Fruit fly (Drosophila melanogaster) Kc167 (cell line): ENCODE results near the gene Art6.

Experiments used
- Myc ChIP-seq: fragments of >200 bp; optimal IDR thresholded peaks from 2 replicates; lab custom pipeline; 2017; ENCODE audit warnings: missing external identifiers
- Sin3A ChIP-seq: fragments of >200 bp; optimal IDR thresholded peaks from 2 replicates; lab custom pipeline; 2018; ENCODE audit warnings: missing external identifiers
- h ChIP-seq: fragments of >200 bp; optimal IDR thresholded peaks from 3 replicates; lab custom pipeline; 2018; ENCODE audit warnings: missing external identifiers
- insv ChIP-seq: fragments of >200 bp; optimal IDR thresholded peaks from 3 replicates; lab custom pipeline; 2018; ENCODE audit warnings: missing external identifiers
- psq ChIP-seq: fragments of >200 bp; optimal IDR thresholded peaks from 2 replicates; lab custom pipeline; 2017; ENCODE audit warnings: missing external identifiers
- ttk ChIP-seq: sonication (Bioruptor generic); optimal IDR thresholded peaks from 2 replicates; lab custom pipeline; 2017; ENCODE audit warnings: missing external identifiers

Art6 gene

DNA sequence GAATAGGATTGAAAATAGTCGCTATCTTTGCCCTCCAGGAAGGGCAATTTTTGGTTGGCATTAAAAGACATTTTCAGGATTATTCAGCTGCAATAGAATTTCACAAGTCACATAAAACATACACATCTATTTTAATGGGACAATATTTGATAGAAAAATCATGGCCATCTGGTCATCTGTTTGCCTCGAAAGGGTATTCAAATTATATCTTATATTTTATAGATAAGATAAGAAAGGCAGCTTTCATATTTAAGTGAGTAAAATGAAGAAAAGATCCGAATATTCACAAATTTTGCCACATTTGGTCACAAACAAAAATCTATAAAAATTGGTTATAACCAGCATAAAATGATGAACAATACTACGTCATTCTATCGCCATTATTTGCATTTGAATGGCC is at the start of gene Art6:
Gene Art6, minus strand, starts transcription at position 101 of the 400 bp plus-strand sequence.
- TF ChIP-seq Myc (lab: Kevin White, UChicago), result no peak
- no peak for TF ChIP-seq h (lab: Kevin White, UChicago)
- TF ChIP-seq Sin3A, result no peak
- no peak for TF ChIP-seq insv (lab: Kevin White, UChicago)
- no peak for TF ChIP-seq psq (lab: Kevin White, UChicago)
- no peak for TF ChIP-seq ttk

dm6 chr3R:13992126-13992535 is 46.5 kb upstream of the Art6 start:
- no peak for TF ChIP-seq Myc (lab: Kevin White, UChicago)

DNA sequence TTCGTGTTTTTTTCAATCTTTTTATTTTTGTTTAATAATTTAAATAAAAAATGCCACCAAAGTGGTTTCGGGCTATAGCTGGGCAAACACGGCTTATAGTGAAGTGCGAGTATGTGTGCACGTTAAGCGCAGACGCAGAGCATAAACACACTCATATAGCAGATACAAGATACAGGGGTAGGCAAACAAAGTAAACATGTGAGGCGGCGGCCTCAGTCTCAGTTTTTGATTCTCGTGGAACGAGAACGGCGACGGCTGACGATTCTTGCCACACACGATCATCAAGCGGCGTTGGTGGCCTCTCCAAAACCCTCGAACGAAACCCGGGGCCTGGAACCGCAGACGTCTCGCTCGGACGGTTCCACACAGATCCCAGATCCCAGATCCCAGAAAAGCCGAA is 44.5 kb upstream of the Art6 start:
- TF ChIP-seq psq (lab: Kevin White, UChicago) (no peak), h (lab: Kevin White, UChicago) (no peak), Sin3A (no peak), ttk (no peak), Myc (lab: Kevin White, UChicago) (no peak), insv (lab: Kevin White, UChicago) (no peak)

dm6 chr3R:13989453-13989852 is 43.8 kb upstream of the Art6 start:
- TF ChIP-seq insv (lab: Kevin White, UChicago) (no peak), Myc (lab: Kevin White, UChicago) (no peak), psq (lab: Kevin White, UChicago) (no peak), ttk (no peak), h (lab: Kevin White, UChicago) (no peak), Sin3A (no peak)

- TF ChIP-seq psq (lab: Kevin White, UChicago), result no peak
- TF ChIP-seq ttk, result no peak
- no peak for TF ChIP-seq h (lab: Kevin White, UChicago)
- TF ChIP-seq insv (lab: Kevin White, UChicago), result no peak
Observed at dm6 chr3R:13988923-13989436, 43.4 kb upstream of the Art6 start.

DNA sequence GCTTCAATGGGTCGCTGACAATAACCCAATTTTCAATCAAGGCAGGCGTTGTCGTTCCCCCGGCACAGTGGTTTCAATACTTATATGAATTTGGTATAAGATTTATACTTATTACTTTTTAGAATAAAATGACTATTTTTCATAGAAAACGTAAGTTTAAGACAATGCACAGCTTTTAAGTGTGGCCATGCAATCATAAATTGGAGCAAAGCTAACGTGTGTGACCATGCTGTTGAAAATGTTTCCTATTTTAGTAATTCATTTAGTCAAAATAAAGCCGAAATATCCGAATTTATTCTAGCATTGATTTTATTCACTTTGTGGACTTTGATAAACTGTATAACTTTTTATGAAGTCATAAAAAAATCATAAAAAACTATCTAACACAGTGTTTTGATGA is 41.0 kb upstream of the Art6 start:
- TF ChIP-seq psq (lab: Kevin White, UChicago) (no peak), ttk (no peak), insv (lab: Kevin White, UChicago) (no peak), Sin3A (no peak), h (lab: Kevin White, UChicago) (no peak), Myc (lab: Kevin White, UChicago) (no peak)

DNA sequence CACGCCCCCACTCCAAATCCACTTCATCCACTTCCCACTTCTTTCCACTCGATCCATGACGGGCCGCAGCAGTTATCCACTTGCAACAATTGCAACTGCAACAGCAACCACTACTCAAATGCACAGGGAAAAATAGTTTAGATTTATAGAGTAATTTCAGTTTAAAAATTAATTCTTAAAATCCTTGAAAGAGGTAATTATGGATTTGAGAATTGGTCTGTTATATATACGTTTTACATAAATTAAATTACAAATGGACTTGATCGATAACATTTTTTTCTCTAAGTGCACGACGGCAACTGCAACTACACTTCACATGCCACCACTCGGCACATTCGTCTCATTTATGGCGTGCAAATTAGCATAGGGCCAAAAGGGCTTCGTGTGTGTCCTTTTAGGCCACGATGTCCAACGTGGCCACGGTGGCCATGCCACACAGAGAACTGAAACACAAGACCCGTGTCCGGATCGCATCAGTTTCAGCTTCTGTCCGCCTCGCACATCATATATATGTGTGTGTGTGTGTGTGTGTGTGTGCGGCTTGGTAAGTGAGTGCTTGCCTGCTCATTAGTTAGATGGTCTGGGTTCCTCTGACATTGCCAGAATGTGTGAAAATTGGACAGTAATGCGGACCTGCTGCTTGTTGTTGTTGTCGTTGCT is 39.4 kb upstream of the Art6 start:
- TF ChIP-seq Myc (lab: Kevin White, UChicago) (no peak), insv (lab: Kevin White, UChicago) (no peak), ttk (no peak), psq (lab: Kevin White, UChicago) (no peak), h (lab: Kevin White, UChicago) (no peak), Sin3A (no peak)

dm6 chr3R:13983272-13984032 is 37.8 kb upstream of the Art6 start:
- TF ChIP-seq Myc (lab: Kevin White, UChicago) (no peak), h (lab: Kevin White, UChicago) (no peak), insv (lab: Kevin White, UChicago) (no peak), Sin3A (no peak), ttk (no peak), psq (lab: Kevin White, UChicago) (no peak)

- TF ChIP-seq h (lab: Kevin White, UChicago) (no peak), Sin3A (no peak), insv (lab: Kevin White, UChicago) (no peak), Myc (lab: Kevin White, UChicago) (no peak), ttk (no peak), psq (lab: Kevin White, UChicago) (no peak)
Observed at dm6 chr3R:13982298-13982846, 36.8 kb upstream of the Art6 start.

dm6 chr3R:13981584-13981983 is 36.0 kb upstream of the Art6 start:
- TF ChIP-seq Myc (lab: Kevin White, UChicago), result no peak
- TF ChIP-seq Sin3A, result no peak
- no peak for TF ChIP-seq ttk
- no peak for TF ChIP-seq insv (lab: Kevin White, UChicago)
- TF ChIP-seq psq (lab: Kevin White, UChicago), result no peak
- TF ChIP-seq h (lab: Kevin White, UChicago), result no peak

dm6 chr3R:13980956-13981355 is 35.3 kb upstream of the Art6 start:
- TF ChIP-seq insv (lab: Kevin White, UChicago), result no peak
- TF ChIP-seq Sin3A, result no peak
- TF ChIP-seq Myc (lab: Kevin White, UChicago), result no peak
- no peak for TF ChIP-seq h (lab: Kevin White, UChicago)
- TF ChIP-seq ttk, result no peak
- no peak for TF ChIP-seq psq (lab: Kevin White, UChicago)

DNA sequence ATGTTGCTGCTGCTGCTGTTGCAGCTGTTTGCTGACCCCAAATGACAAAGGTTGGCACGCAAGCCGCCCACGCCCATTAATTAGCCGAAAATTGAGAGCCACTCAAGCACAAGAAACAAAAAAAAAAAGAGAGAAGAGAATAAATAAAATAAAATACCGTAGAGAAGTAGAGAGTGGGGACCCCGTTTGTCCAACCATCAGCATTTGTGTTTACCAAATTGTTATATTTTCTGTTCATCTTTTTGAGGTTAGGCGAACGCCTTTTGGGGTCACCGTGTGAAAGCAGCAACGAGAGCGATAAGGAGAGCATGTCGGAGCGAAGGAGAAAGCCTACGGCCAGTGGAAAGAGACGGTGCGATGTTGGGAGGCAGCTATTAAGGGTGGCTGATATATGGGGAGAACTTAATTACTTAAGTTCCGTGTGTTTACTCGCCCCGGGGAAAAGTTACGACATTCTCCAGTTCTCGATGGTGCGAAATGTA is 32.5 kb upstream of the Art6 start:
- TF ChIP-seq ttk, result no peak
- no peak for TF ChIP-seq insv (lab: Kevin White, UChicago)
- no peak for TF ChIP-seq Sin3A
- no peak for TF ChIP-seq psq (lab: Kevin White, UChicago)
- TF ChIP-seq Myc (lab: Kevin White, UChicago), result no peak
- no peak for TF ChIP-seq h (lab: Kevin White, UChicago)
